Fruit fly (Drosophila melanogaster) whole organism, wandering third instar larva: ENCODE results near the gene sofe.

Experiments
- Abd-B ChIP-seq: fragments of >200 bp; optimal IDR thresholded peaks from 2 replicates; lab custom pipeline; 2017; ENCODE audit warnings: missing biosample characterization, missing genetic modification characterization
- Dfd ChIP-seq: fragments of >200 bp; optimal IDR thresholded peaks from 2 replicates; lab custom pipeline; 2017; ENCODE audit warnings: missing biosample characterization, missing genetic modification characterization
- Dif ChIP-seq: fragments of 200-275, 200-300 bp; sonication (Bioruptor generic); optimal IDR thresholded peaks from 2 replicates; lab custom pipeline; 2018; ENCODE audit warnings: missing biosample characterization, missing genetic modification characterization; ENCODE audit not compliant: partially characterized antibody
- HLH106 ChIP-seq: fragments of 200-800 bp; optimal IDR thresholded peaks from 3 replicates; lab custom pipeline; 2019; ENCODE audit warnings: missing biosample characterization, mild to moderate bottlenecking, missing genetic modification characterization, moderate library complexity
- Hr83 ChIP-seq: fragments of 200-300 bp; sonication (Bioruptor generic); optimal IDR thresholded peaks from 2 replicates; lab custom pipeline; 2016; ENCODE audit warnings: missing biosample characterization, mild to moderate bottlenecking, missing genetic modification characterization, moderate library complexity; ENCODE audit not compliant: poor library complexity, severe bottlenecking
- Vsx2 ChIP-seq: fragments of 200-300, 225-300 bp; sonication (Bioruptor generic); optimal IDR thresholded peaks from 2 replicates; lab custom pipeline; 2018; ENCODE audit warnings: missing biosample characterization, missing genetic modification characterization; ENCODE audit not compliant: partially characterized antibody
- lola ChIP-seq: fragments of >200 bp; optimal IDR thresholded peaks from 2 replicates; lab custom pipeline; 2017; ENCODE audit warnings: missing biosample characterization, missing genetic modification characterization
- pan ChIP-seq: fragments of >200 bp; optimal IDR thresholded peaks from 2 replicates; lab custom pipeline; 2017
- tai ChIP-seq: sonication (Bioruptor generic); optimal IDR thresholded peaks from 2 replicates; lab custom pipeline; 2016; ENCODE audit warnings: missing biosample characterization, missing genetic modification characterization
- usp ChIP-seq: fragments of >200 bp; optimal IDR thresholded peaks from 2 replicates; lab custom pipeline; 2017; ENCODE audit warnings: missing biosample characterization, missing genetic modification characterization

DNA sequence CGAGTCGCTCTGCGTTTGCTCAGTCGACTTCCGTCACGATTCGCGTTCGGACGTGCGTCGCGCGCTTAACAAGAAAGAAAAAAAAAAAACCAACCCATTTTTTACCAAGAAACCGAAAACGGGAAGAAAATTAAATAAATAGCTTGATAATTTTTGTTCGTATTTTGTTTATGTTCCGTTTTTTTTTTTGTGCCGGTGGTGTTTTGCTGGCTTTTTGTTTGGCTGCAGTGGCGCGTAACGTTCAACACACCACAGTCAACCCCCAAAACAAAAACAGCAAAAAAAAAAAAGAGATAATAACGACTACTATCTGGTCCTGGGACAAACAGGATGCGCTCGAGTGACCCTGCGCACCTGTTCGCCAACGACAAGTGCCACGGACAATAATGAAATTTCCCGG lies 48.3 kb upstream of the sofe start, which contains the start of gene CG43901:
- TF ChIP-seq pan (lab: Kevin White, UChicago) (no peak), tai (no peak), usp (GFP tag; lab: Kevin White, UChicago) (no peak), lola (GFP tag; lab: Kevin White, UChicago) (no peak), Dif (GFP tag; lab: Kevin White, UChicago) (no peak), HLH106 (tag; lab: Kevin White, UChicago) (no peak), Vsx2 (GFP tag; lab: Kevin White, UChicago) (no peak), Hr83 (GFP tag; lab: Kevin White, UChicago) (no peak), Dfd (no peak), Abd-B (GFP tag; lab: Kevin White, UChicago) (no peak)
